Worm (Caenorhabditis elegans) whole organism, L1 larva: ENCODE data around the gene del-9.

ENCODE experiments used
- C16A3.4 ChIP-seq: fragments of 150-350 bp; optimal IDR thresholded peaks from 2 replicates; lab custom pipeline; 2014; ENCODE audit warnings: missing biosample characterization, missing genetic modification characterization
- aly-2 ChIP-seq: fragments of 150-350 bp; optimal IDR thresholded peaks from 2 replicates; lab custom pipeline; 2014; ENCODE audit warnings: missing biosample characterization, missing genetic modification characterization
- ama-1 ChIP-seq: fragments of 150-350 bp; optimal IDR thresholded peaks from 2 replicates; lab custom pipeline; 2014
- efl-3 ChIP-seq: fragments of 200-800 bp; sonication (Bioruptor generic); optimal IDR thresholded peaks from 2 replicates; lab custom pipeline; 2018; ENCODE audit warnings: mild to moderate bottlenecking, missing genetic modification characterization, missing compliant biosample characterization
- lin-15B ChIP-seq: fragments of 150-350 bp; sonication (generic microtip); optimal IDR thresholded peaks from 3 replicates; lab custom pipeline; 2014; ENCODE audit warnings: missing biosample characterization, missing genetic modification characterization
- mdl-1 ChIP-seq, 2 experiments: fragments of 150-350 bp; optimal IDR thresholded peaks; 2 replicates each; lab custom pipeline; 2014 to 2017; ENCODE audit warnings: missing biosample characterization in 2 of 2, missing genetic modification characterization in 2 of 2, inconsistent platforms in 1 of 2
- nhr-76 ChIP-seq: sonication (generic microtip); optimal IDR thresholded peaks from 2 replicates; lab custom pipeline; 2017; ENCODE audit warnings: missing biosample characterization, missing genetic modification characterization
- nhr-84 ChIP-seq: sonication (generic microtip); optimal IDR thresholded peaks from 2 replicates; lab custom pipeline; 2017; ENCODE audit warnings: missing biosample characterization, missing genetic modification characterization
- skn-1 ChIP-seq: fragments of 150-350 bp; optimal IDR thresholded peaks from 2 replicates; lab custom pipeline; 2014; ENCODE audit warnings: missing biosample characterization, missing genetic modification characterization
- sox-4 ChIP-seq: sonication (generic microtip); optimal IDR thresholded peaks from 2 replicates; lab custom pipeline; 2016; ENCODE audit warnings: missing genetic modification characterization, missing compliant biosample characterization
- unc-86 ChIP-seq: sonication (generic microtip); optimal IDR thresholded peaks from 2 replicates; lab custom pipeline; 2016; ENCODE audit warnings: missing genetic modification characterization, missing compliant biosample characterization

- TF ChIP-seq unc-86 (tag; lab: Kevin White, UChicago) = no peak
- TF ChIP-seq ama-1 = no peak
- TF ChIP-seq nhr-84 (tag; lab: Kevin White, UChicago) = no peak
- TF ChIP-seq mdl-1 (tag; optimal IDR thresholded peaks at IDR 0.05; lab: Kevin White, UChicago) = no peak
- TF ChIP-seq skn-1 = no peak
- no peak for TF ChIP-seq C16A3.4 (tag; lab: Kevin White, UChicago)
- TF ChIP-seq lin-15B (tag; lab: Kevin White, UChicago) = no peak
- TF ChIP-seq efl-3 (GFP tag; lab: Kevin White, UChicago) = no peak
- no peak for TF ChIP-seq nhr-76 (tag; lab: Kevin White, UChicago)
- TF ChIP-seq aly-2 = no peak
- no peak for TF ChIP-seq sox-4 (tag; lab: Kevin White, UChicago)
Measured at ce11 chrX:3628016-3628415, 10.9 kb upstream of the del-9 start, which contains the start of gene vep-2.
